Worm (Caenorhabditis elegans) whole organism, L4 larva: ENCODE data around the gene gut-2.

Source experiments
- F10B5.3 ChIP-seq: sonication (generic microtip); optimal IDR thresholded peaks from 2 replicates; lab custom pipeline; 2016; ENCODE audit warnings: mild to moderate bottlenecking, missing genetic modification characterization, missing compliant biosample characterization
- F44E2.7 ChIP-seq: fragments of 200-800 bp; sonication (Bioruptor generic); IDR thresholded peaks from 2 replicates; pipeline ENCODE4 v2.1.2; 2022; ENCODE audit warnings: missing genetic modification characterization, missing compliant biosample characterization
- T20F7.1 ChIP-seq: fragments of 200-800 bp; sonication (Bioruptor generic); optimal IDR thresholded peaks from 2 replicates; lab custom pipeline; 2018; ENCODE audit warnings: mild to moderate bottlenecking, missing genetic modification characterization, missing compliant biosample characterization
- T26A8.4 ChIP-seq: fragments of 200-800 bp; sonication (Bioruptor generic); IDR thresholded peaks from 2 replicates; pipeline ENCODE4 v1.3.6; 2022; ENCODE audit warnings: missing genetic modification characterization, missing compliant biosample characterization
- Y48G9A.11 ChIP-seq: fragments of 200-800 bp; sonication (Bioruptor generic); IDR thresholded peaks from 2 replicates; pipeline ENCODE4 v1.3.6; 2022; ENCODE audit warnings: missing genetic modification reagents, missing genetic modification characterization, missing compliant biosample characterization
- Y75B8A.6 ChIP-seq: fragments of 200-800 bp; sonication (Bioruptor generic); IDR thresholded peaks from 2 replicates; pipeline ENCODE4 v1.3.6; 2022; ENCODE audit warnings: missing genetic modification reagents, missing genetic modification characterization, missing compliant biosample characterization
- ZK337.2 ChIP-seq: fragments of 200-800 bp; sonication (Bioruptor generic); IDR thresholded peaks from 2 replicates; pipeline ENCODE4 v1.3.6; 2022; ENCODE audit warnings: missing genetic modification reagents, missing genetic modification characterization, missing compliant biosample characterization
- aly-2 ChIP-seq: sonication (generic microtip); optimal IDR thresholded peaks from 2 replicates; lab custom pipeline; 2018; ENCODE audit warnings: missing biosample characterization, missing genetic modification characterization
- arid-1 ChIP-seq: fragments of 200-800 bp; sonication (Bioruptor generic); conservative IDR thresholded peaks from 2 replicates; pipeline ENCODE4 v1.3.6; 2022; ENCODE audit warnings: missing genetic modification reagents, missing genetic modification characterization, missing compliant biosample characterization
- attf-4 ChIP-seq: sonication (generic microtip); optimal IDR thresholded peaks from 3 replicates; lab custom pipeline; 2017; ENCODE audit warnings: missing biosample characterization, missing genetic modification characterization
- ceh-82 ChIP-seq: sonication (generic microtip); optimal IDR thresholded peaks from 2 replicates; lab custom pipeline; 2017; ENCODE audit warnings: missing biosample characterization, missing genetic modification characterization
- ces-1 ChIP-seq: fragments of 150-350 bp; sonication (generic microtip); optimal IDR thresholded peaks from 4 replicates; lab custom pipeline; 2014; ENCODE audit warnings: missing biosample characterization, missing genetic modification reagents, missing genetic modification characterization
- ctbp-1 ChIP-seq: fragments of 200-800 bp; sonication (Bioruptor generic); IDR thresholded peaks from 2 replicates; pipeline ENCODE4 v1.3.6; 2022; ENCODE audit warnings: missing genetic modification reagents, missing genetic modification characterization, missing compliant biosample characterization
- daf-12 ChIP-seq: fragments of 150-350 bp; optimal IDR thresholded peaks from 2 replicates; lab custom pipeline; 2014; ENCODE audit warnings: missing biosample characterization, missing genetic modification reagents, missing genetic modification characterization
- daf-16 ChIP-seq, 3 experiments: sonication (generic microtip); optimal IDR thresholded peaks; 2 replicates each; lab custom pipeline; 2016 to 2017; ENCODE audit warnings: missing genetic modification characterization in 3 of 3, missing genetic modification reagents in 3 of 3, mild to moderate bottlenecking in 2 of 3, missing compliant biosample characterization in 2 of 3, missing biosample characterization in 1 of 3, moderate library complexity in 1 of 3
- dmd-8 ChIP-seq: fragments of 200-800 bp; sonication (Bioruptor generic); IDR thresholded peaks from 2 replicates; pipeline ENCODE4 v1.3.6; 2022; ENCODE audit warnings: missing genetic modification characterization, missing compliant biosample characterization
- hlh-11 ChIP-seq: fragments of 200-800 bp; sonication (Bioruptor generic); optimal IDR thresholded peaks from 2 replicates; lab custom pipeline; 2018; ENCODE audit warnings: mild to moderate bottlenecking, missing genetic modification characterization, missing compliant biosample characterization
- lin-1 ChIP-seq: fragments of 200-800 bp; sonication (Bioruptor generic); IDR thresholded peaks from 2 replicates; pipeline ENCODE4 v1.3.6; 2022; ENCODE audit warnings: missing genetic modification reagents, missing genetic modification characterization, missing compliant biosample characterization
- lir-3 ChIP-seq: sonication (generic microtip); optimal IDR thresholded peaks from 2 replicates; lab custom pipeline; 2016; ENCODE audit warnings: mild to moderate bottlenecking, missing genetic modification characterization, missing compliant biosample characterization
- mes-2 ChIP-seq: sonication (generic microtip); optimal IDR thresholded peaks from 2 replicates; lab custom pipeline; 2016; ENCODE audit warnings: missing genotype, mild to moderate bottlenecking, missing genetic modification characterization, missing compliant biosample characterization; ENCODE audit not compliant: poor library complexity, severe bottlenecking
- nhr-11 ChIP-seq: fragments of 150-350 bp; optimal IDR thresholded peaks from 2 replicates; lab custom pipeline; 2014; ENCODE audit warnings: missing biosample characterization, missing genetic modification characterization
- nhr-28 ChIP-seq: fragments of 150-350 bp; optimal IDR thresholded peaks from 2 replicates; lab custom pipeline; 2014; ENCODE audit warnings: missing biosample characterization, missing genetic modification characterization
- nhr-76 ChIP-seq: fragments of 150-350 bp; optimal IDR thresholded peaks from 2 replicates; lab custom pipeline; 2014; ENCODE audit warnings: missing biosample characterization, missing genetic modification characterization
- pqm-1 ChIP-seq: sonication (generic microtip); optimal IDR thresholded peaks from 2 replicates; lab custom pipeline; 2017; ENCODE audit warnings: missing biosample characterization, missing genetic modification characterization
- saeg-2 ChIP-seq: fragments of 200-800 bp; sonication (Bioruptor generic); IDR thresholded peaks from 2 replicates; pipeline ENCODE4 v1.3.6; 2022; ENCODE audit warnings: missing genetic modification reagents, missing genetic modification characterization, missing compliant biosample characterization
- sdz-12 ChIP-seq: fragments of 200-800 bp; sonication (Bioruptor generic); optimal IDR thresholded peaks from 2 replicates; lab custom pipeline; 2018; ENCODE audit warnings: mild to moderate bottlenecking, missing genetic modification characterization, missing compliant biosample characterization
- spr-1 ChIP-seq: sonication (generic microtip); optimal IDR thresholded peaks from 2 replicates; lab custom pipeline; 2016; ENCODE audit warnings: mild to moderate bottlenecking, missing genetic modification characterization, missing compliant biosample characterization
- spr-3 ChIP-seq: fragments of 200-800 bp; sonication (Bioruptor generic); optimal IDR thresholded peaks from 2 replicates; lab custom pipeline; 2018; ENCODE audit warnings: mild to moderate bottlenecking, missing genetic modification characterization, missing compliant biosample characterization
- unc-130 ChIP-seq: sonication (generic microtip); optimal IDR thresholded peaks from 2 replicates; lab custom pipeline; 2016; ENCODE audit warnings: missing genetic modification reagents, missing genetic modification characterization, missing compliant biosample characterization
- vab-7 ChIP-seq: fragments of 200-800 bp; sonication (Bioruptor generic); IDR thresholded peaks from 2 replicates; pipeline ENCODE4 v1.3.6; 2022; ENCODE audit warnings: missing genetic modification reagents, missing genetic modification characterization, missing compliant biosample characterization
- zag-1 ChIP-seq: fragments of 150-350 bp; optimal IDR thresholded peaks from 2 replicates; lab custom pipeline; 2014; ENCODE audit warnings: missing biosample characterization, missing genetic modification characterization
- ztf-11 ChIP-seq: fragments of 150-350 bp; optimal IDR thresholded peaks from 2 replicates; lab custom pipeline; 2014; ENCODE audit warnings: missing biosample characterization, missing genetic modification characterization
- ztf-7 ChIP-seq: fragments of 150-350 bp; optimal IDR thresholded peaks from 2 replicates; lab custom pipeline; 2014; ENCODE audit warnings: missing biosample characterization, missing genetic modification characterization

Gene gut-2

ce11 chrV:13468190-13468765 lies 29.2 kb upstream of the gut-2 start, which contains the start of the genes F25H9.6 and F25H9.7 (continued):
- TF ChIP-seq Y48G9A.11 (GFP tag; lab: Robert Waterston, UW), result peak; percentile 94
- TF ChIP-seq lir-3 (tag; lab: Kevin White, UChicago), result peak; percentile 1
- no peak for TF ChIP-seq lin-1
- TF ChIP-seq T26A8.4 (GFP tag; lab: Robert Waterston, UW), result peak; percentile 84
- no peak for TF ChIP-seq Y75B8A.6
- no peak for TF ChIP-seq ceh-82 (tag; lab: Kevin White, UChicago)
- no peak for TF ChIP-seq attf-4
- no peak for TF ChIP-seq pqm-1 (tag; lab: Kevin White, UChicago)
- TF ChIP-seq ztf-11, result no peak
- no peak for TF ChIP-seq ces-1 (GFP tag; lab: Kevin White, UChicago)
- TF ChIP-seq F10B5.3, result peak; percentile 44
- TF ChIP-seq vab-7 (GFP tag; lab: Robert Waterston, UW), result peak; percentile 57; the same call in 1 of the 2 replicates
- TF ChIP-seq saeg-2 (GFP tag; lab: Robert Waterston, UW), result no peak
- TF ChIP-seq mes-2 (tag; lab: Kevin White, UChicago), result peak; percentile 100
- TF ChIP-seq ztf-7, result peak; percentile 65
- TF ChIP-seq T20F7.1, result peak; percentile 78
- no peak for TF ChIP-seq daf-12 (tag; lab: Kevin White, UChicago)
- TF ChIP-seq spr-1, result peak; percentile 59
- TF ChIP-seq ctbp-1, result no peak
- no peak for TF ChIP-seq F44E2.7 (GFP tag; lab: Robert Waterston, UW)
- peak; percentile 99 for TF ChIP-seq ZK337.2
- TF ChIP-seq nhr-28 (tag; lab: Kevin White, UChicago), result peak; percentile 13
- TF ChIP-seq dmd-8 (GFP tag; lab: Robert Waterston, UW), result 0 out of 2 replicates have a peak, but pooled peaks have one; percentile 12
- TF ChIP-seq hlh-11 (tag; lab: Kevin White, UChicago), result peak; percentile 66
- no peak for TF ChIP-seq nhr-76

DNA sequence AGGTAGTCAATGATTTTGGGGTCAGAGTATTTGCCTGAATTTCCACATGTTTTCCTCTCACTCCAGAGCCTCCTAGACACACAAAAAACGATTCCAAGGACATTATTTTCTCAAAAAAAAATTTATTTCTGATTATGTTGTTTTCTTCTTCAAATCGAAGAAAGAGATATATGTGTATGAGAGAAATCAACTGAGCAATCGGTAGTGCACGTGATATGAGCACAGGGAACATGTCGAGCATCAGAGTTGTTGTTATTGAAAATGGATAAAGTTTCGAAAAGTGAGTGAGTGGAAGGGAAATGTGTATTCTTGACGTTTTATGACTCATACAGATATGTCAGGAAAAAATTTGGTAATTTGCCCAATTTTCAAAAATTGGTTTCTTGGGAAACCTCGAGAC lies 25.4 kb upstream of the gut-2 start:
- no peak for TF ChIP-seq lir-3 (tag; lab: Kevin White, UChicago)
- peak in 1 of 2 experiments; percentile 59 for TF ChIP-seq daf-16 (GFP tag; optimal IDR thresholded peaks at IDR 0.05; lab: Kevin White, UChicago)
- TF ChIP-seq daf-16 (tag; optimal IDR thresholded peaks at IDR 0.05; lab: Kevin White, UChicago), result no peak
- peak; percentile 14 for TF ChIP-seq nhr-11 (tag; lab: Kevin White, UChicago)

DNA sequence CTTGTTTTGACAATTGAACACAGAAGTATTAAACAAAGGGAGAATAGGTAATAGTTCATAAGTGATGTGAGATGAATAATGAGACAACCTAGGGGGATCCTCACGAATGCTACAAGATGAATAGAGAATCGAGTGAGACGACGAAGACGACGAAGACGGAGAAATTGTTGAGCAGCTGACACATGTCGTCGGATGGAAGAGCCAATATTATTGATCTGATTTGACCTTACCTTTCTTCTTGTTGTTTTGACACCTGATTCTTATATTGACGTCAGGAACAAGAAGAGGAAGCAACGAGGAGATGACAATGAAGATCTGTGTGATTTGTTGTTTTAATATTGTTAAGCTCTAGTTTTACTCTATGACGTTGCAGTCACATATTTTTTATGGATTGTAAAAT lies 24.0 kb upstream of the gut-2 start, which contains the start of gene T10G3.1:
Gene T10G3.1 (minus strand): TSS at position 213 of the 400 bp plus-strand sequence.
- TF ChIP-seq daf-16 (GFP tag; optimal IDR thresholded peaks at IDR 0.05; lab: Kevin White, UChicago) (peak in 1 of 2 experiments; percentile 94), daf-16 (tag; optimal IDR thresholded peaks at IDR 0.05; lab: Kevin White, UChicago) (no peak), nhr-11 (tag; lab: Kevin White, UChicago) (peak; percentile 49), lir-3 (tag; lab: Kevin White, UChicago) (no peak)

- TF ChIP-seq unc-130 (GFP tag; lab: Kevin White, UChicago), result no peak
- TF ChIP-seq sdz-12 (GFP tag; lab: Kevin White, UChicago), result no peak
- TF ChIP-seq spr-3 (GFP tag; lab: Kevin White, UChicago), result no peak
- TF ChIP-seq aly-2 (tag; lab: Kevin White, UChicago), result no peak
- no peak for TF ChIP-seq zag-1 (tag; lab: Kevin White, UChicago)
- TF ChIP-seq daf-12 (tag; lab: Kevin White, UChicago), result no peak
- no peak for TF ChIP-seq ZK337.2
- no peak for TF ChIP-seq arid-1 (GFP tag; lab: Robert Waterston, UW)
- no peak for TF ChIP-seq spr-1
These were observed 21.1 kb upstream of the gut-2 start, which contains the start of gene T10G3.8 for ce11 chrV:13476350-13476749. Gene T10G3.8 (minus strand): TSS chrV:13476450.
